Fruit fly (Drosophila melanogaster): ENCODE results near the gene D19B.
A peak's percentile ranks its signal among the peaks of the same experiment; 100 is the strongest.

The D19B gene

dm6 chr3L:6217212-6217611 lies 32.5 kb upstream of the D19B start:
- TF ChIP-seq OdsH (GFP tag; optimal IDR thresholded peaks at IDR 0.05) (peak; percentile 72), dmrt93B (GFP tag; optimal IDR thresholded peaks at IDR 0.05) (no peak), Hnf4 (GFP tag; optimal IDR thresholded peaks at IDR 0.05) (peak; percentile 55), rgr (GFP tag; optimal IDR thresholded peaks at IDR 0.05) (peak; percentile 67), jim (GFP tag; optimal IDR thresholded peaks at IDR 0.05) (no peak), lola (GFP tag; optimal IDR thresholded peaks at IDR 0.05) (no peak), sage (GFP tag; optimal IDR thresholded peaks at IDR 0.05) (no peak), Jra (GFP tag; optimal IDR thresholded peaks at IDR 0.05) (no peak), Rel (GFP tag; optimal IDR thresholded peaks at IDR 0.05) (no peak), Rel (tag; optimal IDR thresholded peaks at IDR 0.05) (no peak), Mio (GFP tag; optimal IDR thresholded peaks at IDR 0.05) (no peak), woc (GFP tag; optimal IDR thresholded peaks at IDR 0.05) (peak; percentile 58), Vsx2 (GFP tag; optimal IDR thresholded peaks at IDR 0.05; ENCODE audit: partially characterized antibody) (no peak), psq (GFP tag; optimal IDR thresholded peaks at IDR 0.05) (peak; percentile 11), dl (GFP tag; optimal IDR thresholded peaks at IDR 0.05; ENCODE audit: insufficient read depth in 1 of 2, partially characterized antibody in 2 of 2) (no peak), Dif (GFP tag; optimal IDR thresholded peaks at IDR 0.05; ENCODE audit: partially characterized antibody) (no peak), usp (GFP tag; optimal IDR thresholded peaks at IDR 0.05) (no peak), sv (GFP tag; optimal IDR thresholded peaks at IDR 0.05) (no peak), Dfd (GFP tag; optimal IDR thresholded peaks at IDR 0.05) (no peak), foxo (GFP tag; optimal IDR thresholded peaks at IDR 0.05) (peak in 1 of 2 experiments; percentile 71), h (GFP tag; optimal IDR thresholded peaks at IDR 0.05) (peak; percentile 69), br (GFP tag; optimal IDR thresholded peaks at IDR 0.05) (peak; percentile 26), pan (optimal IDR thresholded peaks at IDR 0.05) (no peak), Hr83 (GFP tag; optimal IDR thresholded peaks at IDR 0.05; ENCODE audit: poor library complexity, severe bottlenecking) (no peak), Sp1 (GFP tag; optimal IDR thresholded peaks at IDR 0.05) (peak; percentile 47), Myc (optimal IDR thresholded peaks at IDR 0.05) (no peak), CG32264 (GFP tag; optimal IDR thresholded peaks at IDR 0.05) (no peak), HLH106 (tag; optimal IDR thresholded peaks at IDR 0.05) (peak; percentile 43), ey (GFP tag; optimal IDR thresholded peaks at IDR 0.05) (peak; percentile 68), N (GFP tag; optimal IDR thresholded peaks at IDR 0.05) (no peak), fru (GFP tag; optimal IDR thresholded peaks at IDR 0.05) (peak; percentile 79), tai (GFP tag; optimal IDR thresholded peaks at IDR 0.05) (no peak), CrebA (GFP tag; optimal IDR thresholded peaks at IDR 0.05; ENCODE audit: borderline replicate concordance) (no peak), Abd-B (GFP tag; optimal IDR thresholded peaks at IDR 0.05) (no peak), GATAd (GFP tag; optimal IDR thresholded peaks at IDR 0.05) (no peak)

DNA sequence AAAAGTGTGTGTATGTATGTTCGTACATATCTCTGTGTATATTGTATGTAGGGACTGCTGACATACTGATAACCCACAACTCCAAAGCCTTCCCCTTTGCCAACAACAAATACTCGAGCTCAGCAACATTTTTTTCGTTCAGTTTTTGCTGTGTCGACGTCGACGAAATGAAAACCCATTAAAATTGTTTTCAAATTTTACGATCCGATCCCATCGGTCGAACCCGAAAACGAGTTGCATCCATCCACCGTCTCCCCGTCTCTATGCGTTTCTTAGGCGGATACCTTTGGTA lies 32.0 kb upstream of the D19B start:
- no peak for TF ChIP-seq OdsH (GFP tag; optimal IDR thresholded peaks at IDR 0.05)
- TF ChIP-seq psq (GFP tag; optimal IDR thresholded peaks at IDR 0.05), result peak; percentile 7
- TF ChIP-seq HLH106 (tag; optimal IDR thresholded peaks at IDR 0.05), result no peak

DNA sequence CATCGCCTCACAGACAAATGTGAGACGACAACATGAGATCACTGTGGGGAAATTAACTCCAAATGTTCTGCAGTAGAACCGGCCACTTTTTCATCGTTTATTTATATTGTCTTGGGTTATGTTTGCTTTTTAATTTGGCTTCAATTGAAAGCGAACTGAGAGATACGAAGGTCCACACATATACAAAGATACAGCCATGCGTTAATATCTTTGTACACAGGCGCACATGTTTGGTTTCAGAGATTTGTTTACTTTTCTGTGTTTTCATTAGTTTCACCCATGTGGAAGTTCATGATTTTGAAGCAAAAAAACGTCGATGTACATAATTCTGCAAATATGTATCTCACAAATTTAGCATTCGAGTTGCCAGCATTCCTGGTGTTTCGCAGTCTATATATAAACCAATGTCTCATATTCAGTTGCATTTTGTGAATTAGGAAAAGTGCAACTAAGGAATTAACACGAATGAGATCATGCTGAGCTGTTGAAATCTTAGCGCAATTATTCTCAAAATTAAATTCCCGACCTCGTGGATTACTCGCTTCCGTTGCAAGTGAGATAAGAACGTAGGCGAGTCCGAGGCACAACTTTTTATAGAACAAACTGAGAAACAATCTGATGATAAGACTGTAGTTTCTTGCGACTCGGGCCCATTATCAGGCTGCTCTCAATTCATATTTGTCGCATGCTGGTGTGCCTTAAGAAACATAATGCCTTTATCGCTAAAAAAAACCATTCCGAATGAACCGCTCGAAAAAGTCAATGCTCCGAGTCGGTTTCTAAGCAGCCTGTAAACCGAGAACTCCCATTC lies 31.5 kb upstream of the D19B start:
- TF ChIP-seq CrebA (GFP tag; optimal IDR thresholded peaks at IDR 0.05; ENCODE audit: borderline replicate concordance), result no peak
- no peak for TF ChIP-seq dmrt93B (GFP tag; optimal IDR thresholded peaks at IDR 0.05)
- TF ChIP-seq br (GFP tag; optimal IDR thresholded peaks at IDR 0.05), result no peak
- TF ChIP-seq Hnf4 (GFP tag; optimal IDR thresholded peaks at IDR 0.05), result no peak
- TF ChIP-seq foxo (GFP tag; optimal IDR thresholded peaks at IDR 0.05), result no peak
- no peak for TF ChIP-seq dl (GFP tag; optimal IDR thresholded peaks at IDR 0.05; ENCODE audit: insufficient read depth in 1 of 2, partially characterized antibody in 2 of 2)
- TF ChIP-seq Mio (GFP tag; optimal IDR thresholded peaks at IDR 0.05), result no peak
- no peak for TF ChIP-seq HLH106 (tag; optimal IDR thresholded peaks at IDR 0.05)
- no peak for TF ChIP-seq usp (GFP tag; optimal IDR thresholded peaks at IDR 0.05)
- TF ChIP-seq woc (GFP tag; optimal IDR thresholded peaks at IDR 0.05), result no peak

dm6 chr3L:6200173-6200572 lies 15.5 kb upstream of the D19B start, which contains the start of gene CG8219:
CG8219 (plus strand) TSS chr3L:6200473.
- TF ChIP-seq brk (GFP tag; optimal IDR thresholded peaks at IDR 0.05) (no peak), Dfd (GFP tag; optimal IDR thresholded peaks at IDR 0.05) (no peak)
